Worm (Caenorhabditis elegans) whole organism, L2 larva: Measurements from ENCODE around the gene tlk-1.

Source experiments
- alr-1 ChIP-seq: fragments of 150-350 bp; optimal IDR thresholded peaks from 2 replicates; lab custom pipeline; 2014; ENCODE audit warnings: missing biosample characterization, missing genetic modification characterization
- ama-1 ChIP-seq: fragments of 150-350 bp; optimal IDR thresholded peaks from 2 replicates; lab custom pipeline; 2018; ENCODE audit warnings: inconsistent platforms
- blmp-1 ChIP-seq: sonication (generic microtip); optimal IDR thresholded peaks from 2 replicates; lab custom pipeline; 2017; ENCODE audit warnings: missing genetic modification characterization, mild to moderate bottlenecking, missing compliant biosample characterization, antibody characterized with exemption, moderate library complexity; ENCODE audit not compliant: insufficient read depth
- ceh-16 ChIP-seq: fragments of 150-350 bp; optimal IDR thresholded peaks from 2 replicates; lab custom pipeline; 2014; ENCODE audit warnings: missing biosample characterization, missing genetic modification characterization
- elt-3 ChIP-seq: sonication (generic microtip); optimal IDR thresholded peaks from 2 replicates; lab custom pipeline; 2017; ENCODE audit warnings: missing biosample characterization, missing genetic modification characterization
- fos-1 ChIP-seq: fragments of 150-350 bp; optimal IDR thresholded peaks from 2 replicates; lab custom pipeline; 2014; ENCODE audit warnings: missing biosample characterization, missing genetic modification characterization
- mdl-1 ChIP-seq, 2 experiments: fragments of 150-350 bp in 1 of 2; sonication (generic microtip) in 1 of 2; optimal IDR thresholded peaks; 2 replicates each; lab custom pipeline; 2017; ENCODE audit warnings: missing biosample characterization in 2 of 2, missing genetic modification characterization in 2 of 2
- nhr-12 ChIP-seq: fragments of 150-350 bp; optimal IDR thresholded peaks from 2 replicates; lab custom pipeline; 2014; ENCODE audit warnings: missing biosample characterization, missing genetic modification characterization
- nhr-23 ChIP-seq: fragments of 150-350 bp; optimal IDR thresholded peaks from 2 replicates; lab custom pipeline; 2014; ENCODE audit warnings: missing biosample characterization, missing genetic modification reagents, missing genetic modification characterization

ce11 chrIII:9665490-9666179 lies 34.0 kb upstream of the tlk-1 start:
- TF ChIP-seq mdl-1 (tag; optimal IDR thresholded peaks at IDR 0.05; lab: Kevin White, UChicago), result peak in 1 of 2 experiments; percentile 48
- TF ChIP-seq fos-1 (tag; lab: Kevin White, UChicago), result peak; percentile 45
- no peak for TF ChIP-seq elt-3 (tag; lab: Kevin White, UChicago)
- TF ChIP-seq ama-1 (lab: Kevin White, UChicago), result no peak
- TF ChIP-seq nhr-12 (tag; lab: Kevin White, UChicago), result no peak
- TF ChIP-seq nhr-23 (tag; lab: Kevin White, UChicago), result no peak
- no peak for TF ChIP-seq alr-1 (tag; lab: Kevin White, UChicago)
- no peak for TF ChIP-seq ceh-16 (tag; lab: Kevin White, UChicago)
- no peak for TF ChIP-seq blmp-1 (tag; lab: Kevin White, UChicago)
